Worm (Caenorhabditis elegans): Measurements from ENCODE around the gene bath-27.

bath-27 gene

DNA sequence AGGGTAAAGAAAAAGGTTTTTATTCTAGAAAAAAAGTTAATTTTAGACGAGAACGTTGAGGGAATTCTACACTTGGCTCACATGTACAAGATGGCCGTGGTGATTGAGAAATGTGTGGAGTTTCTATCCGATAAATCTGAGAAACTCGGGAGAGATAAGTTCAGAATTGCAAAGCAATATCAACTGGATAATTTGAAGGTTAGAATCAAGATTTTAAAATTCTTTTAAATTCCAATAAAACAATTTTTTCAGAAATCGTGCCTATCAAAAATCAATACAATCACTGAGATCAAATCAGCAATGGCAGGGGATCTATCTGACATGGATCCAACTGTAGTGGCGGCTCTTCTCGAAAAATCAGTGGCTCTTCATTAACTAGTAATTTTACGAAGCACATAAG, 19.3 kb downstream of the bath-27 start, which contains the start of gene Y49F6C.2:
TSS of gene Y49F6C.2 (plus strand) at position 301 of the 400 bp plus-strand sequence.
- TF ChIP-seq nhr-11 (tag; optimal IDR thresholded peaks at IDR 0.05) (no peak), fkh-4 (tag; optimal IDR thresholded peaks at IDR 0.05; ENCODE audit: borderline replicate concordance) (no peak), pax-3 (tag; optimal IDR thresholded peaks at IDR 0.05) (no peak), snpc-4 (tag; optimal IDR thresholded peaks at IDR 0.05) (no peak), lin-35 (GFP tag; optimal IDR thresholded peaks at IDR 0.05) (no peak), C34B4.2 (tag; optimal IDR thresholded peaks at IDR 0.05) (no peak), ets-5 (GFP tag; IDR thresholded peaks at IDR 0.05) (no peak), nhr-84 (tag; optimal IDR thresholded peaks at IDR 0.05) (no peak), hpl-2 (GFP tag; optimal IDR thresholded peaks at IDR 0.05) (no peak), nhr-47 (tag; optimal IDR thresholded peaks at IDR 0.05) (no peak), C04F5.9 (tag; optimal IDR thresholded peaks at IDR 0.05) (no peak), ztf-11 (tag; optimal IDR thresholded peaks at IDR 0.05) (no peak), nhr-20 (tag; optimal IDR thresholded peaks at IDR 0.05) (no peak), lin-14 (GFP tag; optimal IDR thresholded peaks at IDR 0.05) (no peak), efl-1 (optimal IDR thresholded peaks at IDR 0.05) (no peak), efl-1 (GFP tag; optimal IDR thresholded peaks at IDR 0.05 in 1 of 2) (no peak), zag-1 (tag; optimal IDR thresholded peaks at IDR 0.05) (no peak), mef-2 (tag; optimal IDR thresholded peaks at IDR 0.05) (no peak)

- TF ChIP-seq nhr-71 (tag; optimal IDR thresholded peaks at IDR 0.05) (no peak), fkh-4 (tag; optimal IDR thresholded peaks at IDR 0.05; ENCODE audit: borderline replicate concordance) (no peak), nhr-28 (tag; optimal IDR thresholded peaks at IDR 0.05) (no peak), lsy-2 (tag; optimal IDR thresholded peaks at IDR 0.05) (no peak), nhr-20 (tag; optimal IDR thresholded peaks at IDR 0.05) (no peak), blmp-1 (tag; optimal IDR thresholded peaks at IDR 0.05) (no peak), nhr-76 (tag; optimal IDR thresholded peaks at IDR 0.05) (no peak), snu-23 (GFP tag; optimal IDR thresholded peaks at IDR 0.05) (no peak), fos-1 (tag; optimal IDR thresholded peaks at IDR 0.05) (no peak), rnt-1 (tag; optimal IDR thresholded peaks at IDR 0.05) (no peak), C16A3.4 (tag; optimal IDR thresholded peaks at IDR 0.05) (no peak), pag-3 (tag; optimal IDR thresholded peaks at IDR 0.05; ENCODE audit: borderline replicate concordance, insufficient read depth) (no peak), alr-1 (tag; optimal IDR thresholded peaks at IDR 0.05; ENCODE audit: borderline replicate concordance) (no peak), nhr-11 (tag; optimal IDR thresholded peaks at IDR 0.05) (no peak), nhr-19 (GFP tag; conservative IDR thresholded peaks at IDR 0.05) (no peak), zip-4 (GFP tag; optimal IDR thresholded peaks at IDR 0.05) (no peak), mab-9 (GFP tag; IDR thresholded peaks at IDR 0.05) (no peak), sptf-1 (tag; optimal IDR thresholded peaks at IDR 0.05) (no peak), zag-1 (tag; optimal IDR thresholded peaks at IDR 0.05) (no peak), ztf-11 (tag; optimal IDR thresholded peaks at IDR 0.05) (no peak)
These were observed 22.6 kb downstream of the bath-27 start, which contains the start of gene T06D4.1 for ce11 chrII:3381510-3381909. Gene T06D4.1, plus strand, starts transcription at chrII:3381830.

DNA sequence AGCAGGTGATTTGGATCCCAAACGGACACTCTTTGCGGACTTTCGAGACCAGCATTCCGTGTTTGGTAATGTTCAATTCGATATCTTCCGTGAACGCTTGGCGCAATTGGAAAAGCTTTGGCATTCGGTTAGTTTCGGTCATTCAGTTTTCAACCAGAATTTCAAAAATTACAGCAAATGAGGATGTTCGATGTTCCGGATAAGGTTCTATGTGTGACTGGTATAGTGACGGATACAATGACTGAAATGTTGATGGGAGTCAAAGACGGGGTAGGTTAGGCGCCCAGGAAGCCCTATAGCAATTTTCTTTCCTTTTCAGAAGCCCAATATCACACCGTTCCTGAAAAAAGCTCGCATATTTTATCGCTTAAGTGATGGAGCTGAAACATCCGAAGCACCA, 24.2 kb downstream of the bath-27 start:
- TF ChIP-seq zag-1 (tag; optimal IDR thresholded peaks at IDR 0.05), result no peak
- TF ChIP-seq rnt-1 (tag; optimal IDR thresholded peaks at IDR 0.05), result no peak
- no peak for TF ChIP-seq ztf-11 (tag; optimal IDR thresholded peaks at IDR 0.05)
- TF ChIP-seq lin-13 (GFP tag; optimal IDR thresholded peaks at IDR 0.05), result no peak
- TF ChIP-seq lin-39 (tag; optimal IDR thresholded peaks at IDR 0.05), result no peak
- no peak for TF ChIP-seq nhr-77 (tag; optimal IDR thresholded peaks at IDR 0.05)
- TF ChIP-seq mab-9 (GFP tag; IDR thresholded peaks at IDR 0.05), result no peak
- TF ChIP-seq dsc-1 (tag; optimal IDR thresholded peaks at IDR 0.05), result no peak
- TF ChIP-seq elt-3 (tag; optimal IDR thresholded peaks at IDR 0.05), result no peak
- no peak for TF ChIP-seq nhr-237 (tag; optimal IDR thresholded peaks at IDR 0.05)
- TF ChIP-seq egl-13 (tag; optimal IDR thresholded peaks at IDR 0.05), result no peak
- no peak for TF ChIP-seq C34B4.2 (tag; optimal IDR thresholded peaks at IDR 0.05)
- no peak for TF ChIP-seq C04F5.9 (tag; optimal IDR thresholded peaks at IDR 0.05)
- no peak for TF ChIP-seq tlp-1 (tag; optimal IDR thresholded peaks at IDR 0.05)
- TF ChIP-seq mdl-1 (tag; optimal IDR thresholded peaks at IDR 0.05), result no peak
- no peak for TF ChIP-seq irx-1 (tag; optimal IDR thresholded peaks at IDR 0.05)

Data from whole organism, L1 larva.